Fruit fly (Drosophila melanogaster) whole organism, embryonic: ENCODE results near the gene CG1213.
A peak's percentile ranks its signal among the peaks of the same experiment; 100 is the strongest.

Experiments
- Awh ChIP-seq: fragments of 200-800 bp; sonication (Bioruptor generic); IDR thresholded peaks from 2 replicates; pipeline ENCODE4, ENCODE4 v1.3.6; 2022; ENCODE audit warnings: missing biosample characterization, missing genetic modification characterization
- Bteb2 ChIP-seq: fragments of 200-800 bp; sonication (Bioruptor generic); optimal IDR thresholded peaks from 2 replicates; lab custom pipeline; 2016; ENCODE audit warnings: missing biosample characterization, missing genetic modification characterization
- CG10147 ChIP-seq: fragments of 200-800 bp; sonication (Bioruptor generic); optimal IDR thresholded peaks from 2 replicates; lab custom pipeline; 2019; ENCODE audit warnings: missing biosample characterization, mild to moderate bottlenecking, missing genetic modification characterization, moderate library complexity
- CG10267 ChIP-seq: fragments of 200-800 bp; sonication (Bioruptor generic); optimal IDR thresholded peaks from 2 replicates; lab custom pipeline; 2018; ENCODE audit warnings: missing biosample characterization, mild to moderate bottlenecking, missing genetic modification characterization, moderate library complexity
- CG12104 ChIP-seq: fragments of 200-800 bp; sonication (Bioruptor generic); optimal IDR thresholded peaks from 3 replicates; lab custom pipeline; 2016; ENCODE audit warnings: missing biosample characterization, missing genetic modification characterization
- CG12942 ChIP-seq: fragments of 200-800 bp; sonication (Bioruptor generic); optimal IDR thresholded peaks from 3 replicates; lab custom pipeline; 2016; ENCODE audit warnings: missing biosample characterization, missing genetic modification characterization
- CG13624 ChIP-seq: fragments of 200-800 bp; sonication (Bioruptor generic); optimal IDR thresholded peaks from 2 replicates; lab custom pipeline; 2016; ENCODE audit warnings: missing biosample characterization, missing genetic modification characterization
- CG14014 ChIP-seq: fragments of 200-800 bp; sonication (Bioruptor generic); IDR thresholded peaks from 2 replicates; pipeline ENCODE4 v1.3.6; 2022; ENCODE audit warnings: missing biosample characterization, missing genetic modification characterization
- CG14050 ChIP-seq: fragments of 200-800 bp; sonication (Bioruptor generic); IDR thresholded peaks from 3 replicates; pipeline ENCODE4 v1.3.6; 2022; ENCODE audit warnings: missing biosample characterization, missing genetic modification characterization
- CG17361 ChIP-seq: fragments of 200-800 bp; sonication (Bioruptor generic); IDR thresholded peaks from 3 replicates; pipeline ENCODE4 v1.3.6; 2022; ENCODE audit warnings: missing biosample characterization, missing genetic modification characterization
- CG18262 ChIP-seq: fragments of 200-800 bp; optimal IDR thresholded peaks from 3 replicates; lab custom pipeline; 2019; ENCODE audit warnings: missing biosample characterization, mild to moderate bottlenecking, missing genetic modification characterization, moderate library complexity
- CG1832 ChIP-seq: fragments of 200-800 bp; sonication (Bioruptor generic); optimal IDR thresholded peaks from 2 replicates; lab custom pipeline; 2017; ENCODE audit warnings: missing biosample characterization, mild to moderate bottlenecking, missing genetic modification characterization, inconsistent platforms
- CG30020 ChIP-seq: fragments of 200-800 bp; optimal IDR thresholded peaks from 2 replicates; lab custom pipeline; 2019; ENCODE audit warnings: missing biosample characterization, mild to moderate bottlenecking, missing genetic modification characterization, moderate library complexity
- CG32772 ChIP-seq: fragments of 200-800 bp; sonication (Bioruptor generic); IDR thresholded peaks from 2 replicates; pipeline ENCODE4 v1.3.6; 2022; ENCODE audit warnings: missing biosample characterization, missing genetic modification characterization
- CG33213 ChIP-seq: fragments of 200-800 bp; sonication (Bioruptor generic); optimal IDR thresholded peaks from 3 replicates; lab custom pipeline; 2016; ENCODE audit warnings: missing biosample characterization, missing genetic modification characterization
- CG33557 ChIP-seq: fragments of 200-800 bp; sonication (Bioruptor generic); optimal IDR thresholded peaks from 2 replicates; lab custom pipeline; 2019; ENCODE audit warnings: missing biosample characterization, mild to moderate bottlenecking, missing genetic modification characterization, moderate library complexity
- CG4707 ChIP-seq: fragments of 200-800 bp; sonication (Bioruptor generic); optimal IDR thresholded peaks from 2 replicates; lab custom pipeline; 2018; ENCODE audit warnings: missing biosample characterization, mild to moderate bottlenecking, missing genetic modification characterization, moderate library complexity
- CG5180 ChIP-seq: fragments of 200-800 bp; sonication (Bioruptor generic); optimal IDR thresholded peaks from 3 replicates; lab custom pipeline; 2017; ENCODE audit warnings: missing biosample characterization, missing genetic modification characterization, mild to moderate bottlenecking, moderate library complexity, missing genetic modification reagents
- CG5245 ChIP-seq: fragments of 200-800 bp; sonication (Bioruptor generic); optimal IDR thresholded peaks from 3 replicates; lab custom pipeline; 2016; ENCODE audit warnings: missing biosample characterization, missing genetic modification characterization
- CG6654 ChIP-seq: fragments of 200-800 bp; sonication (Bioruptor generic); optimal IDR thresholded peaks from 2 replicates; lab custom pipeline; 2017; ENCODE audit warnings: missing biosample characterization, mild to moderate bottlenecking, missing genetic modification characterization
- CG6813 ChIP-seq: fragments of 200-800 bp; sonication (Bioruptor generic); optimal IDR thresholded peaks from 2 replicates; lab custom pipeline; 2017; ENCODE audit warnings: missing biosample characterization, missing genetic modification characterization, mild to moderate bottlenecking, moderate library complexity, missing genetic modification reagents
- CG7556 ChIP-seq: fragments of 200-800 bp; sonication (Bioruptor generic); optimal IDR thresholded peaks from 2 replicates; lab custom pipeline; 2017; ENCODE audit warnings: missing biosample characterization, mild to moderate bottlenecking, missing genetic modification characterization
- CG7987 ChIP-seq: fragments of 200-800 bp; sonication (Bioruptor generic); optimal IDR thresholded peaks from 2 replicates; lab custom pipeline; 2018; ENCODE audit warnings: missing biosample characterization, mild to moderate bottlenecking, missing genetic modification characterization, moderate library complexity
- Fer3 ChIP-seq: fragments of 200-800 bp; sonication (Bioruptor generic); optimal IDR thresholded peaks from 2 replicates; lab custom pipeline; 2018; ENCODE audit warnings: missing biosample characterization, mild to moderate bottlenecking, missing genetic modification characterization, moderate library complexity
- HLH3B ChIP-seq: fragments of 200-800 bp; sonication (Bioruptor generic); IDR thresholded peaks from 2 replicates; pipeline ENCODE4 v1.3.6; 2022; ENCODE audit warnings: missing biosample characterization, missing genetic modification characterization
- Lpt ChIP-seq: fragments of >200 bp; optimal IDR thresholded peaks from 2 replicates; lab custom pipeline; 2018; ENCODE audit warnings: missing biosample characterization, missing genetic modification characterization
- NC2α ChIP-seq: fragments of 200-800 bp; sonication (Bioruptor generic); optimal IDR thresholded peaks from 2 replicates; lab custom pipeline; 2016; ENCODE audit warnings: missing biosample characterization, missing genetic modification characterization
- NFAT ChIP-seq: fragments of 200-800 bp; sonication (Bioruptor generic); IDR thresholded peaks from 2 replicates; pipeline ENCODE4 v1.3.6; 2022; ENCODE audit warnings: missing biosample characterization, missing genetic modification characterization
- Scr ChIP-seq: fragments of 200-800 bp; sonication (Bioruptor generic); IDR thresholded peaks from 2 replicates; pipeline ENCODE4 v1.3.6; 2022; ENCODE audit warnings: missing biosample characterization, missing genetic modification characterization; ENCODE audit not compliant: partially characterized antibody
- Six4 ChIP-seq: fragments of 200-800 bp; sonication (Bioruptor generic); optimal IDR thresholded peaks from 2 replicates; lab custom pipeline; 2016; ENCODE audit warnings: missing biosample characterization, missing genetic modification characterization
- Taf1 ChIP-seq: fragments of 200-800 bp; sonication (Bioruptor generic); IDR thresholded peaks from 2 replicates; pipeline ENCODE4 v1.3.6; 2022; ENCODE audit warnings: missing biosample characterization, missing genetic modification characterization
- amos ChIP-seq: fragments of 200-800 bp; sonication (Bioruptor generic); IDR thresholded peaks from 2 replicates; pipeline ENCODE4 v1.3.6; 2022; ENCODE audit warnings: missing biosample characterization, missing genetic modification characterization; ENCODE audit not compliant: partially characterized antibody
- cas ChIP-seq: fragments of 200-800 bp; sonication (Bioruptor generic); IDR thresholded peaks from 2 replicates; pipeline ENCODE4 v1.3.6; 2022; ENCODE audit warnings: missing biosample characterization, missing genetic modification characterization
- caup ChIP-seq: fragments of 200-800 bp; sonication (Bioruptor generic); optimal IDR thresholded peaks from 3 replicates; lab custom pipeline; 2017; ENCODE audit warnings: missing biosample characterization, mild to moderate bottlenecking, missing genetic modification characterization, moderate library complexity; ENCODE audit not compliant: severe bottlenecking
- crol ChIP-seq: fragments of 200-800 bp; sonication (Bioruptor generic); IDR thresholded peaks from 2 replicates; pipeline ENCODE4 v1.3.6; 2022; ENCODE audit warnings: missing biosample characterization, missing genetic modification characterization
- dpn ChIP-seq, 2 experiments: fragments of 200-800 bp; sonication (Bioruptor generic); optimal IDR thresholded peaks; 3 replicates each; lab custom pipeline; 2016; ENCODE audit warnings: missing biosample characterization in 2 of 2, missing genetic modification characterization in 2 of 2
- esg ChIP-seq: fragments of 200-800 bp; sonication (Bioruptor generic); conservative IDR thresholded peaks from 2 replicates; pipeline ENCODE4 v1.3.6; 2022; ENCODE audit warnings: missing biosample characterization, missing genetic modification characterization
- eyg ChIP-seq: fragments of 200-800 bp; sonication (Bioruptor generic); optimal IDR thresholded peaks from 3 replicates; lab custom pipeline; 2016; ENCODE audit warnings: missing biosample characterization, missing genetic modification characterization
- grn ChIP-seq: fragments of 200-800 bp; sonication (Bioruptor generic); optimal IDR thresholded peaks from 3 replicates; lab custom pipeline; 2017; ENCODE audit warnings: missing biosample characterization, missing genetic modification characterization
- h ChIP-seq: fragments of >200 bp; optimal IDR thresholded peaks from 2 replicates; lab custom pipeline; 2017
- hb ChIP-seq: fragments of 200-800 bp; sonication (Bioruptor generic); IDR thresholded peaks from 3 replicates; pipeline ENCODE4 v1.3.6; 2022; ENCODE audit warnings: missing biosample characterization, missing genetic modification characterization; ENCODE audit not compliant: partially characterized antibody
- pan ChIP-seq, 4 experiments: fragments of >200 bp in 3 of 4; fragments of 200-800 bp in 1 of 4; sonication (Bioruptor generic) in 1 of 4; optimal IDR thresholded peaks in 3 of 4; IDR thresholded peaks in 1 of 4; 2 replicates each; pipeline versions ENCODE4 v1.3.6 to Lab custom; 2017 to 2022; ENCODE audit warnings: missing biosample characterization in 2 of 4, missing genetic modification characterization in 2 of 4, mixed read lengths in 1 of 4
- pita ChIP-seq: fragments of 200-800 bp; sonication (Bioruptor generic); optimal IDR thresholded peaks from 2 replicates; lab custom pipeline; 2017; ENCODE audit warnings: missing biosample characterization, mild to moderate bottlenecking, missing genetic modification characterization
- pros ChIP-seq: fragments of 200-800 bp; sonication (Bioruptor generic); optimal IDR thresholded peaks from 3 replicates; lab custom pipeline; 2019; ENCODE audit warnings: missing biosample characterization, mild to moderate bottlenecking, missing genetic modification characterization, moderate library complexity
- rib ChIP-seq: fragments of 200-800 bp; sonication (Bioruptor generic); IDR thresholded peaks from 2 replicates; pipeline ENCODE4 v1.3.6; 2022; ENCODE audit warnings: missing biosample characterization, missing genetic modification characterization
- sc ChIP-seq, 3 experiments: fragments of >200 bp in 2 of 3; fragments of 200-800 bp in 1 of 3; sonication (Bioruptor generic) in 1 of 3; optimal IDR thresholded peaks; 2 replicates in 2 of 3; 3 replicates in 1 of 3; lab custom pipeline; 2017; ENCODE audit warnings: mild to moderate bottlenecking in 1 of 3, missing biosample characterization in 1 of 3, missing genetic modification characterization in 1 of 3, missing genetic modification reagents in 1 of 3
- slbo ChIP-seq: fragments of 200-800 bp; sonication (Bioruptor generic); IDR thresholded peaks from 2 replicates; pipeline ENCODE4 v1.3.6; 2022; ENCODE audit warnings: missing biosample characterization, missing genetic modification characterization
- tx ChIP-seq: fragments of 200-800 bp; sonication (Bioruptor generic); optimal IDR thresholded peaks from 2 replicates; lab custom pipeline; 2016; ENCODE audit warnings: missing biosample characterization, missing genetic modification characterization
- zen ChIP-seq: fragments of 200-800 bp; sonication (Bioruptor generic); optimal IDR thresholded peaks from 3 replicates; lab custom pipeline; 2018; ENCODE audit warnings: missing biosample characterization, mild to moderate bottlenecking, missing genetic modification characterization, moderate library complexity
- zen2 ChIP-seq: fragments of 200-800 bp; sonication (Bioruptor generic); IDR thresholded peaks from 3 replicates; pipeline ENCODE4 v1.3.6; 2022; ENCODE audit warnings: missing biosample characterization, missing genetic modification characterization; ENCODE audit not compliant: partially characterized antibody

The CG1213 gene

dm6 chr3R:5791497-5791896 lies 49.5 kb upstream of the CG1213 start, which contains the start of gene Hpf1 (continued):
- TF ChIP-seq CG14014 (peak; percentile 98), NFAT (GFP tag; lab: Robert Waterston, UW) (peak; percentile 97), cas (GFP tag; lab: Robert Waterston, UW) (peak; percentile 96), dpn (GFP tag; optimal IDR thresholded peaks at IDR 0.05; lab: Kevin White, UChicago) (peak; percentile 99), slbo (peak; percentile 99), sc (optimal IDR thresholded peaks at IDR 0.05; lab: Kevin White, UChicago) (no peak), sc (GFP tag; optimal IDR thresholded peaks at IDR 0.05; lab: Kevin White, UChicago) (peak; percentile 93), h (lab: Kevin White, UChicago) (no peak), zen2 (GFP tag; lab: Robert Waterston, UW) (no peak), CG1832 (GFP tag; lab: Kevin White, UChicago) (no peak), CG5180 (peak; percentile 88), CG18262 (tag; lab: Kevin White, UChicago) (peak; percentile 98), Awh (GFP tag; lab: Robert Waterston, UW) (peak; percentile 94), Six4 (GFP tag; lab: Kevin White, UChicago) (peak; percentile 98), Scr (peak; percentile 23; the same call in 1 of the 2 replicates), CG10147 (GFP tag; lab: Kevin White, UChicago) (peak; percentile 98), zen (tag; lab: Kevin White, UChicago) (peak; percentile 97), Taf1 (peak; percentile 97), CG6813 (GFP tag; lab: Kevin White, UChicago) (peak; percentile 96), hb (no peak), CG7987 (GFP tag; lab: Kevin White, UChicago) (peak; percentile 95), grn (GFP tag; lab: Kevin White, UChicago) (no peak), CG13624 (GFP tag; lab: Kevin White, UChicago) (peak; percentile 99), tx (GFP tag; lab: Kevin White, UChicago) (peak; percentile 98), esg (GFP tag; lab: Robert Waterston, UW) (peak; percentile 98), CG14050 (GFP tag; lab: Robert Waterston, UW) (peak; percentile 95), caup (GFP tag; lab: Kevin White, UChicago) (peak; percentile 98), CG17361 (GFP tag; lab: Robert Waterston, UW) (peak; percentile 99), CG10267 (tag; lab: Kevin White, UChicago) (peak; percentile 97), CG12104 (peak; percentile 95), rib (GFP tag; lab: Robert Waterston, UW) (peak; percentile 97), CG33557 (peak; percentile 89), Lpt (GFP tag; lab: Kevin White, UChicago) (no peak), CG4707 (GFP tag; lab: Kevin White, UChicago) (peak; percentile 85), CG6654 (peak; percentile 90), pan (optimal IDR thresholded peaks at IDR 0.05; lab: Kevin White, UChicago) (no peak), pan (GFP tag; optimal IDR thresholded peaks at IDR 0.05 in 1 of 2, IDR thresholded peaks at IDR 0.05 in 1 of 2) (peak in 1 of 2 experiments; percentile 98), crol (GFP tag; lab: Robert Waterston, UW) (peak; percentile 65), Bteb2 (GFP tag; lab: Kevin White, UChicago) (peak; percentile 99), CG32772 (GFP tag; lab: Robert Waterston, UW) (peak; percentile 97), CG7556 (GFP tag; lab: Kevin White, UChicago) (peak; percentile 97), CG5245 (GFP tag; lab: Kevin White, UChicago) (peak; percentile 97), CG12942 (GFP tag; lab: Kevin White, UChicago) (peak; percentile 97), amos (GFP tag; lab: Robert Waterston, UW) (no peak), NC2α (GFP tag; lab: Kevin White, UChicago) (peak; percentile 96), pros (GFP tag; lab: Kevin White, UChicago) (peak; percentile 30), Fer3 (tag; lab: Kevin White, UChicago) (peak; percentile 98), pita (GFP tag; lab: Kevin White, UChicago) (no peak), eyg (GFP tag; lab: Kevin White, UChicago) (peak; percentile 98), HLH3B (GFP tag; lab: Robert Waterston, UW) (peak; percentile 97), CG30020 (tag; lab: Kevin White, UChicago) (peak; percentile 85), CG33213 (peak; percentile 98)
